Worm (Caenorhabditis elegans): ENCODE results near the gene Y105C5B.11.

DNA sequence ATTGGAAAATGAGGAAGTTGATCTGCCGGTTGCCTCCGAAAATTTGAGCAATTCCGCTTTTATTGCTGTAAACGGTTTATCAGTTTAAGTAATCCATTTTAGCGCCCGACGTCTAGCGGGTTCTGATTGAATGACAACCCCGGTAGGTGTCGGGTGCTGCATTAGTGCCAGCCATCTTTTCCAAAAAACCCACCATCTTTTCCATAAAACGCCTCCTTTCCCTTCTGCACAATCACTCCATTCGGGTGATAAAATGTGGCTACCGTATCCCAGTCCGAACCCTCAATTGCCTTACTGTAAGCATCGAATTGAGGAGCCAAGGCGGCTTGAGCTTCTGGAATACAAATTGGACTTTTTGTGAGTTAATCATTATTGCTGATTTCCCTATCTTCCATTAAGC, 41.1 kb downstream of the Y105C5B.11 start:
- no peak for TF ChIP-seq unc-120 (tag; optimal IDR thresholded peaks at IDR 0.05; ENCODE audit: poor library complexity, severe bottlenecking)
- TF ChIP-seq unc-39 (tag; optimal IDR thresholded peaks at IDR 0.05): no peak

Data from whole organism, mixed stage, embryonic.